Worm (Caenorhabditis elegans): Measurements from ENCODE around the gene C27F2.10.

DNA sequence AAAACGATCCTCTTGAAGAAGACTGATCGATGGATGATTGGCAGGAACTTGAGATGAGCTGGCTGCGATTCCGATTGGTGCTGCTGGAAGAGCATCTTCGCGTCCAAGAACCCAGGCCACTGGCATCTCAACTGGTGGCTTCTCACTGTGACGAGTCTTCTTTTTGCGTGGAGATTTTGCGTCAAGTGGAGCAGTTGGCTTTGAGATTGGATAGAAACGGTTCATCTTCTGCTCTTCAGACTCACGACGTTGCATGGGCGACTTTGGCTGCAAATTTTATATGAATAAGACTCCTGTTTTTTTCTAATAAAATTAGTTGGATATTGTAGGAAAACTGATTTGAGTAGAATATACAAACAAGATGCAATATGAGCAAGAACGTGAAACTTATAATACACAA, 24.0 kb upstream of the C27F2.10 start:
- TF ChIP-seq nhr-237 (tag; optimal IDR thresholded peaks at IDR 0.05): no peak
- no peak for TF ChIP-seq dmd-4 (tag; optimal IDR thresholded peaks at IDR 0.05)
- no peak for TF ChIP-seq alr-1 (tag; optimal IDR thresholded peaks at IDR 0.05)
- TF ChIP-seq snpc-4 (tag; optimal IDR thresholded peaks at IDR 0.05): no peak
